Fruit fly (Drosophila melanogaster) whole organism, embryonic: Measurements from ENCODE around the gene CG45079.

Source experiments
- Awh ChIP-seq: fragments of 200-800 bp; sonication (Bioruptor generic); IDR thresholded peaks from 2 replicates; pipeline ENCODE4, ENCODE4 v1.3.6; 2022; ENCODE audit warnings: missing biosample characterization, missing genetic modification characterization
- B-H2 ChIP-seq: fragments of 200-800 bp; sonication (Bioruptor generic); optimal IDR thresholded peaks from 2 replicates; lab custom pipeline; 2018; ENCODE audit warnings: missing biosample characterization, mild to moderate bottlenecking, missing genetic modification characterization
- CG10959 ChIP-seq: fragments of 200-800 bp; sonication (Bioruptor generic); IDR thresholded peaks from 2 replicates; pipeline ENCODE4 v1.3.6; 2022; ENCODE audit warnings: missing biosample characterization, missing genetic modification characterization
- CG12236 ChIP-seq: fragments of 200-800 bp; sonication (Bioruptor generic); optimal IDR thresholded peaks from 2 replicates; lab custom pipeline; 2016; ENCODE audit warnings: missing biosample characterization, missing genetic modification characterization
- CG12769 ChIP-seq: fragments of 200-800 bp; sonication (Bioruptor generic); optimal IDR thresholded peaks from 2 replicates; lab custom pipeline; 2019; ENCODE audit warnings: missing biosample characterization, mild to moderate bottlenecking, missing genetic modification characterization, moderate library complexity
- CG14014 ChIP-seq: fragments of 200-800 bp; sonication (Bioruptor generic); IDR thresholded peaks from 2 replicates; pipeline ENCODE4 v1.3.6; 2022; ENCODE audit warnings: missing biosample characterization, missing genetic modification characterization
- CG16863 ChIP-seq: fragments of 200-800 bp; sonication (Bioruptor generic); optimal IDR thresholded peaks from 3 replicates; lab custom pipeline; 2016; ENCODE audit warnings: missing biosample characterization, missing genetic modification characterization
- CG18476 ChIP-seq: fragments of 200-800 bp; sonication (Bioruptor generic); optimal IDR thresholded peaks from 2 replicates; lab custom pipeline; 2016; ENCODE audit warnings: missing biosample characterization, mild to moderate bottlenecking, missing genetic modification characterization
- CG2889 ChIP-seq: fragments of 200-800 bp; sonication (Bioruptor generic); IDR thresholded peaks from 3 replicates; pipeline ENCODE4 v1.3.6; 2022; ENCODE audit warnings: missing biosample characterization, missing genetic modification characterization
- CG4404 ChIP-seq: fragments of 200-800 bp; sonication (Bioruptor generic); IDR thresholded peaks from 2 replicates; pipeline ENCODE4 v1.3.6; 2022; ENCODE audit warnings: missing biosample characterization, missing genetic modification characterization
- CG7556 ChIP-seq: fragments of 200-800 bp; sonication (Bioruptor generic); optimal IDR thresholded peaks from 2 replicates; lab custom pipeline; 2017; ENCODE audit warnings: missing biosample characterization, mild to moderate bottlenecking, missing genetic modification characterization
- CG7745 ChIP-seq: fragments of 200-800 bp; sonication (Bioruptor generic); optimal IDR thresholded peaks from 2 replicates; lab custom pipeline; 2018; ENCODE audit warnings: missing biosample characterization, mild to moderate bottlenecking, missing genetic modification characterization, moderate library complexity
- CG7786 ChIP-seq: fragments of 200-800 bp; sonication (Bioruptor generic); optimal IDR thresholded peaks from 2 replicates; lab custom pipeline; 2016; ENCODE audit warnings: missing biosample characterization, missing genetic modification characterization
- CG9817 ChIP-seq: fragments of 200-800 bp; sonication (Bioruptor generic); optimal IDR thresholded peaks from 2 replicates; lab custom pipeline; 2018; ENCODE audit warnings: missing biosample characterization, mild to moderate bottlenecking, missing genetic modification characterization, moderate library complexity
- Dref ChIP-seq: fragments of 200-800 bp; sonication (Bioruptor generic); IDR thresholded peaks from 2 replicates; pipeline ENCODE4 v1.3.6; 2022; ENCODE audit warnings: missing biosample characterization, missing genetic modification characterization
- Gsc ChIP-seq: fragments of 200-800 bp; sonication (Bioruptor generic); IDR thresholded peaks from 2 replicates; pipeline ENCODE4 v1.3.6; 2022; ENCODE audit warnings: missing biosample characterization, missing genetic modification characterization
- Hr3 ChIP-seq: fragments of 200-800 bp; sonication (Bioruptor generic); optimal IDR thresholded peaks from 3 replicates; lab custom pipeline; 2016; ENCODE audit warnings: missing biosample characterization, missing genetic modification characterization
- MTF-1 ChIP-seq: fragments of 200-800 bp; sonication (Bioruptor generic); optimal IDR thresholded peaks from 2 replicates; lab custom pipeline; 2018; ENCODE audit warnings: missing biosample characterization, mild to moderate bottlenecking, missing genetic modification characterization, borderline replicate concordance
- Med ChIP-seq: fragments of 200-800 bp; sonication (Bioruptor generic); peaks from one replicate; lab custom pipeline; 2016; ENCODE audit warnings: missing biosample characterization, missing genetic modification characterization, mild to moderate bottlenecking, inconsistent platforms, moderate library complexity
- Mes4 ChIP-seq: fragments of 200-800 bp; sonication (Bioruptor generic); optimal IDR thresholded peaks from 2 replicates; lab custom pipeline; 2016; ENCODE audit warnings: missing biosample characterization, missing genetic modification characterization
- NFAT ChIP-seq: fragments of 200-800 bp; sonication (Bioruptor generic); IDR thresholded peaks from 2 replicates; pipeline ENCODE4 v1.3.6; 2022; ENCODE audit warnings: missing biosample characterization, missing genetic modification characterization
- Rfx ChIP-seq: fragments of 200-800 bp; sonication (Bioruptor generic); IDR thresholded peaks from 2 replicates; pipeline ENCODE4 v1.3.6; 2022; ENCODE audit warnings: missing biosample characterization, missing genetic modification characterization
- Six4 ChIP-seq: fragments of 200-800 bp; sonication (Bioruptor generic); optimal IDR thresholded peaks from 2 replicates; lab custom pipeline; 2016; ENCODE audit warnings: missing biosample characterization, missing genetic modification characterization
- abd-A ChIP-seq: fragments of 200-800 bp; sonication (Bioruptor generic); optimal IDR thresholded peaks from 3 replicates; lab custom pipeline; 2019; ENCODE audit warnings: missing biosample characterization, mild to moderate bottlenecking, missing genetic modification characterization, moderate library complexity
- amos ChIP-seq: fragments of 200-800 bp; sonication (Bioruptor generic); IDR thresholded peaks from 2 replicates; pipeline ENCODE4 v1.3.6; 2022; ENCODE audit warnings: missing biosample characterization, missing genetic modification characterization; ENCODE audit not compliant: partially characterized antibody
- aop ChIP-seq: fragments of 200-800 bp; sonication (Bioruptor generic); IDR thresholded peaks from 2 replicates; pipeline ENCODE4 v1.3.6; 2022; ENCODE audit warnings: missing biosample characterization, missing genetic modification characterization
- az2 ChIP-seq: fragments of 200-800 bp; sonication (Bioruptor generic); optimal IDR thresholded peaks from 3 replicates; lab custom pipeline; 2016; ENCODE audit warnings: missing biosample characterization, missing genetic modification characterization
- chif ChIP-seq, 2 experiments: fragments of 200-800 bp; sonication (Bioruptor generic); optimal IDR thresholded peaks; 3 replicates each; lab custom pipeline; 2016; ENCODE audit warnings: missing biosample characterization in 2 of 2, missing genetic modification characterization in 2 of 2
- chn ChIP-seq: fragments of 200-800 bp; sonication (Bioruptor generic); optimal IDR thresholded peaks from 2 replicates; lab custom pipeline; 2016; ENCODE audit warnings: missing biosample characterization, missing genetic modification characterization
- dmrt99B ChIP-seq: fragments of 200-800 bp; sonication (Bioruptor generic); optimal IDR thresholded peaks from 2 replicates; lab custom pipeline; 2018; ENCODE audit warnings: missing biosample characterization, mild to moderate bottlenecking, missing genetic modification characterization, moderate library complexity
- esg ChIP-seq: fragments of 200-800 bp; sonication (Bioruptor generic); conservative IDR thresholded peaks from 2 replicates; pipeline ENCODE4 v1.3.6; 2022; ENCODE audit warnings: missing biosample characterization, missing genetic modification characterization
- fd96Cb ChIP-seq: fragments of 200-800 bp; sonication (Bioruptor generic); optimal IDR thresholded peaks from 2 replicates; lab custom pipeline; 2018; ENCODE audit warnings: missing biosample characterization, mild to moderate bottlenecking, missing genetic modification characterization, moderate library complexity
- fu2 ChIP-seq: fragments of 200-800 bp; sonication (Bioruptor generic); optimal IDR thresholded peaks from 2 replicates; lab custom pipeline; 2016; ENCODE audit warnings: missing biosample characterization, missing genetic modification characterization
- grn ChIP-seq: fragments of 200-800 bp; sonication (Bioruptor generic); optimal IDR thresholded peaks from 3 replicates; lab custom pipeline; 2017; ENCODE audit warnings: missing biosample characterization, missing genetic modification characterization
- ham ChIP-seq: fragments of 200-800 bp; sonication (Bioruptor generic); IDR thresholded peaks from 2 replicates; pipeline ENCODE4 v1.3.6; 2022; ENCODE audit warnings: missing biosample characterization, missing genetic modification characterization
- hb ChIP-seq: fragments of 200-800 bp; sonication (Bioruptor generic); IDR thresholded peaks from 3 replicates; pipeline ENCODE4 v1.3.6; 2022; ENCODE audit warnings: missing biosample characterization, missing genetic modification characterization; ENCODE audit not compliant: partially characterized antibody
- hkb ChIP-seq, 2 experiments: fragments of 200-800 bp in 1 of 2; fragments of >200 bp in 1 of 2; sonication (Bioruptor generic) in 1 of 2; IDR thresholded peaks in 1 of 2; optimal IDR thresholded peaks in 1 of 2; 2 replicates each; pipeline versions ENCODE4 v1.3.6 to Lab custom; 2017 to 2022; ENCODE audit warnings: missing biosample characterization in 1 of 2, missing genetic modification characterization in 1 of 2
- inv ChIP-seq: fragments of 200-800 bp; sonication (Bioruptor generic); IDR thresholded peaks from 2 replicates; pipeline ENCODE4 v1.3.6; 2022; ENCODE audit warnings: missing biosample characterization, missing genetic modification characterization; ENCODE audit not compliant: partially characterized antibody
- jing ChIP-seq: fragments of 200-800 bp; sonication (Bioruptor generic); optimal IDR thresholded peaks from 2 replicates; lab custom pipeline; 2018; ENCODE audit warnings: missing biosample characterization, mild to moderate bottlenecking, missing genetic modification characterization
- mam ChIP-seq: fragments of 200-800 bp; sonication (Bioruptor generic); optimal IDR thresholded peaks from 3 replicates; lab custom pipeline; 2016; ENCODE audit warnings: missing biosample characterization, missing genetic modification characterization
- pb ChIP-seq: fragments of 200-800 bp; sonication (Bioruptor generic); optimal IDR thresholded peaks from 3 replicates; lab custom pipeline; 2016; ENCODE audit warnings: missing biosample characterization, missing genetic modification characterization
- pho ChIP-seq: fragments of 200-800 bp; sonication (Bioruptor generic); optimal IDR thresholded peaks from 2 replicates; lab custom pipeline; 2016; ENCODE audit warnings: missing biosample characterization, missing genetic modification characterization
- psq ChIP-seq: fragments of 200-800 bp; sonication (Bioruptor generic); optimal IDR thresholded peaks from 2 replicates; lab custom pipeline; 2017; ENCODE audit warnings: missing biosample characterization, missing genetic modification characterization
- rib ChIP-seq: fragments of 200-800 bp; sonication (Bioruptor generic); IDR thresholded peaks from 2 replicates; pipeline ENCODE4 v1.3.6; 2022; ENCODE audit warnings: missing biosample characterization, missing genetic modification characterization
- schlank ChIP-seq: fragments of 200-800 bp; sonication (Bioruptor generic); optimal IDR thresholded peaks from 2 replicates; lab custom pipeline; 2018; ENCODE audit warnings: missing biosample characterization, mild to moderate bottlenecking, missing genetic modification characterization
- slbo ChIP-seq: fragments of 200-800 bp; sonication (Bioruptor generic); IDR thresholded peaks from 2 replicates; pipeline ENCODE4 v1.3.6; 2022; ENCODE audit warnings: missing biosample characterization, missing genetic modification characterization
- slou ChIP-seq: fragments of 200-800 bp; sonication (Bioruptor generic); optimal IDR thresholded peaks from 3 replicates; lab custom pipeline; 2016; ENCODE audit warnings: missing biosample characterization, missing genetic modification characterization
- tap ChIP-seq: fragments of 200-800 bp; optimal IDR thresholded peaks from 3 replicates; lab custom pipeline; 2019; ENCODE audit warnings: missing biosample characterization, mild to moderate bottlenecking, missing genetic modification characterization, moderate library complexity
- ttk ChIP-seq: fragments of 200-800 bp; sonication (Bioruptor generic); IDR thresholded peaks from 2 replicates; pipeline ENCODE4 v2.1.2; 2022; ENCODE audit warnings: missing biosample characterization, missing genetic modification characterization
- vnd ChIP-seq: fragments of 200-800 bp; sonication (Bioruptor generic); IDR thresholded peaks from 3 replicates; pipeline ENCODE4 v1.3.6; 2022; ENCODE audit warnings: missing biosample characterization, missing genetic modification characterization; ENCODE audit not compliant: partially characterized antibody

CG45079 gene

dm6 chr3R:17151376-17152026 lies 27.2 kb downstream of the CG45079 start, which contains the start of gene CG5292 (continued):
- TF ChIP-seq Gsc (GFP tag; lab: Robert Waterston, UW): no peak
- TF ChIP-seq Med (GFP tag; lab: Kevin White, UChicago): peak; percentile 91
- TF ChIP-seq hb (GFP tag; lab: Robert Waterston, UW): no peak
- peak; percentile 50 for TF ChIP-seq pho (GFP tag; lab: Kevin White, UChicago)
- no peak for TF ChIP-seq Mes4 (GFP tag; lab: Kevin White, UChicago)
- TF ChIP-seq CG7786 (GFP tag; lab: Kevin White, UChicago): no peak
- no peak for TF ChIP-seq fd96Cb (tag; lab: Kevin White, UChicago)
- no peak for TF ChIP-seq chif (GFP tag; optimal IDR thresholded peaks at IDR 0.05; lab: Kevin White, UChicago)
- TF ChIP-seq Hr3: peak; percentile 46
- TF ChIP-seq CG9817: peak; percentile 45
- no peak for TF ChIP-seq hkb (optimal IDR thresholded peaks at IDR 0.05; lab: Kevin White, UChicago)
- TF ChIP-seq hkb (GFP tag; IDR thresholded peaks at IDR 0.05; lab: Robert Waterston, UW): no peak; the same call in 1 of the 2 replicates
- TF ChIP-seq inv (GFP tag; lab: Robert Waterston, UW): peak; percentile 19; the same call in 1 of the 2 replicates
- TF ChIP-seq CG4404: no peak
- TF ChIP-seq chn: peak; percentile 52
- TF ChIP-seq Awh (GFP tag; lab: Robert Waterston, UW): 0 out of 2 replicates have a peak, but pooled peaks have one; percentile 43
- no peak for TF ChIP-seq CG12236
- TF ChIP-seq vnd (GFP tag; lab: Robert Waterston, UW): no peak
- no peak for TF ChIP-seq fu2
- no peak for TF ChIP-seq grn (GFP tag; lab: Kevin White, UChicago)
- TF ChIP-seq aop: no peak
- TF ChIP-seq dmrt99B (tag; lab: Kevin White, UChicago): no peak
- no peak for TF ChIP-seq MTF-1 (GFP tag; lab: Kevin White, UChicago)
- TF ChIP-seq CG7745 (tag; lab: Kevin White, UChicago): no peak
- TF ChIP-seq ttk (GFP tag; lab: Robert Waterston, UW): peak; percentile 35
- TF ChIP-seq Six4 (GFP tag; lab: Kevin White, UChicago): no peak
- no peak for TF ChIP-seq abd-A (tag; lab: Kevin White, UChicago)
- peak; percentile 33 for TF ChIP-seq slou
- no peak for TF ChIP-seq CG2889
- peak; percentile 32; the same call in 1 of the 2 replicates for TF ChIP-seq rib
- peak; percentile 56 for TF ChIP-seq az2 (GFP tag; lab: Kevin White, UChicago)
- TF ChIP-seq slbo (GFP tag; lab: Robert Waterston, UW): peak; percentile 75
- 0 out of 2 replicates have a peak, but pooled peaks have one; percentile 27 for TF ChIP-seq CG10959 (GFP tag; lab: Robert Waterston, UW)
- no peak for TF ChIP-seq tap (tag; lab: Kevin White, UChicago)
- TF ChIP-seq amos: peak; percentile 61; the same call in 1 of the 2 replicates
- TF ChIP-seq CG14014 (GFP tag; lab: Robert Waterston, UW): peak; percentile 33; the same call in 1 of the 2 replicates
- TF ChIP-seq psq (GFP tag; lab: Kevin White, UChicago): no peak
- TF ChIP-seq ham (GFP tag; lab: Robert Waterston, UW): no peak
- no peak for TF ChIP-seq CG16863 (GFP tag; lab: Kevin White, UChicago)
- peak; percentile 76 for TF ChIP-seq NFAT (GFP tag; lab: Robert Waterston, UW)
- 0 out of 2 replicates have a peak, but pooled peaks have one; percentile 36 for TF ChIP-seq Dref (GFP tag; lab: Robert Waterston, UW)
- TF ChIP-seq mam (GFP tag; lab: Kevin White, UChicago): peak; percentile 47
- no peak for TF ChIP-seq jing (GFP tag; lab: Kevin White, UChicago)
- TF ChIP-seq esg (GFP tag; lab: Robert Waterston, UW): peak; percentile 34; the same call in 1 of the 2 replicates
- TF ChIP-seq Rfx (GFP tag; lab: Robert Waterston, UW): peak; percentile 79
- TF ChIP-seq B-H2 (GFP tag; lab: Kevin White, UChicago): peak; percentile 57
- TF ChIP-seq CG12769 (tag; lab: Kevin White, UChicago): no peak
- TF ChIP-seq CG18476 (GFP tag; lab: Kevin White, UChicago): no peak
- TF ChIP-seq pb (GFP tag; lab: Kevin White, UChicago): peak; percentile 33
- TF ChIP-seq CG7556 (GFP tag; lab: Kevin White, UChicago): peak; percentile 36
- TF ChIP-seq schlank: no peak
